Worm (Caenorhabditis elegans): ENCODE data around the gene R07B1.5.

The R07B1.5 gene

DNA sequence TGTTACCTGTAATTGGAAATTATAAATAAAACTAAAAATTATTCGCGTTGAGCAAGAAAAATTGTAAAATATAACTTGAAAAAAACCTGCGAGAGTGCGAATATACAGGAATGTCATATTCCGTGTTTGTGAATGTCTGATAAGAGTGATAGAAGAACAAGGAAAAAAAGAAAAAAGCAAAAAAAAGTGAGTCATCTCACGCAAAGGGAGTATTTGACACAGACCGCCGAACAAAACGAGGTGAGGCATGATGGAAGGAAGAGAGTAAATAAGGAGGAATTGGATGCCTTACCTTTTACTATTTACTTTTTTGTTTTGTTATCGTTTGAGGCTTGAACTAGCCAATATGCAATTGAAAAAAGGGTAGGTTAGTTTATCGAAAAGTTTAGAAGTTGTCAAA, 28.9 kb downstream of the R07B1.5 start, which contains the start of gene F21G4.1:
TSS of gene F21G4.1 (minus strand) at position 6 of the 400 bp plus-strand sequence.
- no peak for TF ChIP-seq hlh-12 (tag; optimal IDR thresholded peaks at IDR 0.05)
- peak; percentile 72 for TF ChIP-seq nhr-80 (tag; optimal IDR thresholded peaks at IDR 0.05)
- no peak for TF ChIP-seq F55B11.4 (tag; optimal IDR thresholded peaks at IDR 0.05; ENCODE audit: borderline replicate concordance, insufficient read depth)
- TF ChIP-seq egl-18 (GFP tag; IDR thresholded peaks at IDR 0.05): no peak

- TF ChIP-seq ets-4 (GFP tag; optimal IDR thresholded peaks at IDR 0.05) (no peak), nhr-80 (tag; optimal IDR thresholded peaks at IDR 0.05) (no peak), hlh-12 (tag; optimal IDR thresholded peaks at IDR 0.05) (no peak), T07F8.4 (tag; optimal IDR thresholded peaks at IDR 0.05) (no peak), F57A8.1 (GFP tag; optimal IDR thresholded peaks at IDR 0.05) (no peak), lin-35 (GFP tag; optimal IDR thresholded peaks at IDR 0.05) (no peak), pbrm-1 (GFP tag; IDR thresholded peaks at IDR 0.05) (no peak), hsf-1 (GFP tag; IDR thresholded peaks at IDR 0.05) (no peak), K12H6.12 (tag; optimal IDR thresholded peaks at IDR 0.05) (no peak), snpc-1.1 (tag; optimal IDR thresholded peaks at IDR 0.05; ENCODE audit: insufficient read depth) (no peak), Y56A3A.18 (GFP tag; IDR thresholded peaks at IDR 0.05) (no peak), akir-1 (GFP tag; optimal IDR thresholded peaks at IDR 0.05) (no peak), aptf-3 (GFP tag; IDR thresholded peaks at IDR 0.05) (no peak), rcor-1 (GFP tag; IDR thresholded peaks at IDR 0.05) (no peak), B0261.1 (tag; optimal IDR thresholded peaks at IDR 0.05) (no peak), attf-5 (GFP tag; optimal IDR thresholded peaks at IDR 0.05) (no peak), ztf-22 (GFP tag; optimal IDR thresholded peaks at IDR 0.05) (no peak), cebp-1 (GFP tag; IDR thresholded peaks at IDR 0.05) (no peak), cebp-1 (tag; optimal IDR thresholded peaks at IDR 0.05) (no peak), tlf-1 (GFP tag; optimal IDR thresholded peaks at IDR 0.05) (no peak)
These were observed 29.7 kb downstream of the R07B1.5 start for ce11 chrX:9893069-9893468.

ce11 chrX:9894844-9895243, 31.5 kb downstream of the R07B1.5 start, which contains the start of gene F21G4.3:
Gene F21G4.3, plus strand, starts transcription at chrX:9895144.
- TF ChIP-seq nhr-179 (tag; optimal IDR thresholded peaks at IDR 0.05) (no peak), F57C9.4 (tag; optimal IDR thresholded peaks at IDR 0.05) (no peak), F33H1.4 (GFP tag; IDR thresholded peaks at IDR 0.05) (no peak), ceh-79 (tag; optimal IDR thresholded peaks at IDR 0.05) (no peak), rec-8 (tag; optimal IDR thresholded peaks at IDR 0.05) (no peak), F55B11.4 (tag; optimal IDR thresholded peaks at IDR 0.05; ENCODE audit: borderline replicate concordance, insufficient read depth) (no peak), madf-6 (GFP tag; IDR thresholded peaks at IDR 0.05) (no peak), mcd-1 (GFP tag; IDR thresholded peaks at IDR 0.05) (no peak), tlf-1 (GFP tag; optimal IDR thresholded peaks at IDR 0.05) (no peak), egl-44 (GFP tag; IDR thresholded peaks at IDR 0.05) (no peak), F49E8.2 (tag; optimal IDR thresholded peaks at IDR 0.05; ENCODE audit: insufficient read depth) (no peak), Y67H2A.10 (GFP tag; conservative IDR thresholded peaks at IDR 0.05) (no peak), hmg-1.2 (GFP tag; IDR thresholded peaks at IDR 0.05) (no peak), D2030.7 (GFP tag; IDR thresholded peaks at IDR 0.05) (no peak), rcor-1 (GFP tag; IDR thresholded peaks at IDR 0.05) (no peak), tbx-9 (tag; optimal IDR thresholded peaks at IDR 0.05; ENCODE audit: borderline replicate concordance) (no peak)

All from whole organism, young adult.